Worm (Caenorhabditis elegans): ENCODE measurements around the gene ZK637.14.

DNA sequence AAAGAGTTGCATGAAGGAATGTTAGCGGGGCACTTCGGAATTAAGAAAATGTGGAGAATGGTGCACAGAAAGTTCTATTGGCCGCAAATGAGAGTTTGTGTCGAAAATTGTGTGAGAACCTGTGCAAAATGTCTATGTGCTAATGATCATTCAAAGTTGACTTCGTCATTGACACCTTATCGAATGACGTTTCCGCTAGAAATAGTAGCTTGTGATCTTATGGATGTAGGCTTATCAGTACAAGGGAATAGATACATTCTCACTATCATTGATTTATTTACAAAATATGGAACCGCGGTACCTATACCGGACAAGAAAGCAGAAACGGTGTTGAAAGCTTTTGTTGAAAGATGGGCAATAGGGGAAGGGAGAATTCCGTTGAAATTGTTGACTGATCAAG is 30.5 kb downstream of the ZK637.14 start:
- TF ChIP-seq skn-1 (tag; optimal IDR thresholded peaks at IDR 0.05) (no peak), nhr-76 (tag; optimal IDR thresholded peaks at IDR 0.05) (no peak)

Data from whole organism, L3 larva.